Fruit fly (Drosophila melanogaster): ENCODE measurements around the gene Aduk.

DNA sequence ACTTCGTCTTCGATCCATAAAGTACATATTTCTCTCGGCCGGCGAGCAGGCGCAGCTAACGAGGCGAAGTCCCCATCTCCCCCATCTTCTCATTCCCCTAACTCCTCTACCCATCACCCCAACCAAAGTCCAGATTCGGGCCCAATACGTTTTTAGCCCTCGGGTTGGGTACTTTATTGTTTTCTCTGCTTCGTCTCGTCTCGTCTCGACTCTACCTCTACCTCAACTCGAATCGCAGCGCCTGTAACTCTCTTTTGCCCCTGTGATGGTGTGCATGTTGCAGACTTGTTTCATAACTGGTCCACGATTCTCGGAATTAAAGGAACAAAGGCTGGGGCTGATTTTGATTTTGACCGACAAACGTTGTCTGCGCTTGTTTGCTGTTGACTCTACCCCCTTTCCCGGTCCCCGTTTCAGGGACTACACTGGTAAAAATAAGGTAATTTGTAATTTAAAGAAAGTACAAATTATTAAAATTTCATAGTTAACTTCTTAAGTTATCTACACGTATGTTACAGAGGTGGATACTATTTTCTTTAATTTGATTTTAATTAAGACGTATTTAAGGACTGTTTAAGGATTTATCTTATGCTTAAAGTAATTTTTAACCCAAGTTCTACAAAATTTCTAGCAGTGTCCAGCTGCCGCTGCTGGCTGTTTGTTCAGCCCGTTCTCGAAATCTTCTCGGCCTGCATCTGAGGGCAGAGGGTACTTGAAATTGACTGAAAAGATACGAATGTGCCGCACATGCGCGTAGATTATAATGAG, 44.3 kb upstream of the Aduk start:
- TF ChIP-seq Pif1A (GFP tag; optimal IDR thresholded peaks at IDR 0.05) = peak; percentile 88
- TF ChIP-seq D1 (tag; optimal IDR thresholded peaks at IDR 0.05) = peak; percentile 78
- TF ChIP-seq EcR (GFP tag; optimal IDR thresholded peaks at IDR 0.05) = peak; percentile 74
- TF ChIP-seq CG8159 (tag; optimal IDR thresholded peaks at IDR 0.05) = peak; percentile 96
- TF ChIP-seq CG10348 (GFP tag; IDR thresholded peaks at IDR 0.05) = no peak
- TF ChIP-seq gl (tag; optimal IDR thresholded peaks at IDR 0.05) = peak; percentile 46
- peak; percentile 88 for TF ChIP-seq Pif1B (GFP tag; optimal IDR thresholded peaks at IDR 0.05)
- peak; percentile 86 for TF ChIP-seq CG15710 (tag; optimal IDR thresholded peaks at IDR 0.05)
- peak; percentile 86 for TF ChIP-seq CG17806 (tag; optimal IDR thresholded peaks at IDR 0.05)
- peak; percentile 79 for TF ChIP-seq CG34367 (tag; optimal IDR thresholded peaks at IDR 0.05)
- peak; percentile 54; the same call in 1 of the 2 replicates for TF ChIP-seq CG32121 (GFP tag; IDR thresholded peaks at IDR 0.05)
- TF ChIP-seq CG8301 (tag; optimal IDR thresholded peaks at IDR 0.05) = peak; percentile 81
- TF ChIP-seq CG9948 (tag; optimal IDR thresholded peaks at IDR 0.05) = peak; percentile 89
- peak; percentile 86 for TF ChIP-seq Snoo (tag; optimal IDR thresholded peaks at IDR 0.05)

Data from whole organism, pupa.